Worm (Caenorhabditis elegans) whole organism, L1 larva: ENCODE data around the gene srx-36.
A peak's percentile ranks its signal among the peaks of the same experiment; 100 is the strongest.

Experiments used
- C04F5.9 ChIP-seq: sonication (generic microtip); optimal IDR thresholded peaks from 2 replicates; lab custom pipeline; 2016; ENCODE audit warnings: missing genetic modification characterization, missing compliant biosample characterization
- C34B4.2 ChIP-seq: sonication (generic microtip); optimal IDR thresholded peaks from 2 replicates; lab custom pipeline; 2017; ENCODE audit warnings: mild to moderate bottlenecking, missing genetic modification characterization, missing compliant biosample characterization
- F16B12.6 ChIP-seq: fragments of 150-350 bp; optimal IDR thresholded peaks from 2 replicates; lab custom pipeline; 2014; ENCODE audit warnings: missing biosample characterization, missing genetic modification characterization
- Y116A8C.19 ChIP-seq: sonication (generic microtip); optimal IDR thresholded peaks from 2 replicates; lab custom pipeline; 2016; ENCODE audit warnings: missing compliant biosample characterization, missing genetic modification characterization, borderline replicate concordance
- aha-1 ChIP-seq: fragments of 150-350 bp; optimal IDR thresholded peaks from 2 replicates; lab custom pipeline; 2014; ENCODE audit warnings: missing biosample characterization, missing genetic modification characterization
- aly-2 ChIP-seq: fragments of 150-350 bp; optimal IDR thresholded peaks from 2 replicates; lab custom pipeline; 2014; ENCODE audit warnings: missing biosample characterization, missing genetic modification characterization
- ama-1 ChIP-seq: fragments of 150-350 bp; optimal IDR thresholded peaks from 2 replicates; lab custom pipeline; 2014
- ceh-90 ChIP-seq: sonication (generic microtip); optimal IDR thresholded peaks from 2 replicates; lab custom pipeline; 2016; ENCODE audit warnings: missing genetic modification characterization, missing compliant biosample characterization
- ces-1 ChIP-seq: fragments of 150-350 bp; optimal IDR thresholded peaks from 2 replicates; lab custom pipeline; 2014; ENCODE audit warnings: missing biosample characterization, missing genetic modification reagents, missing genetic modification characterization
- efl-1 ChIP-seq, 4 experiments: fragments of 150-350 bp; optimal IDR thresholded peaks in 3 of 4; peaks in 1 of 4; 1 replicate in 1 of 4; 2 replicates in 3 of 4; lab custom pipeline; 2014; ENCODE audit warnings: missing biosample characterization in 2 of 4, missing genetic modification characterization in 2 of 4, missing genetic modification reagents in 2 of 4
- efl-3 ChIP-seq: fragments of 200-800 bp; sonication (Bioruptor generic); optimal IDR thresholded peaks from 2 replicates; lab custom pipeline; 2018; ENCODE audit warnings: mild to moderate bottlenecking, missing genetic modification characterization, missing compliant biosample characterization
- egl-13 ChIP-seq: sonication (generic microtip); optimal IDR thresholded peaks from 2 replicates; lab custom pipeline; 2016; ENCODE audit warnings: missing genotype, missing genetic modification reagents, missing genetic modification characterization, missing compliant biosample characterization
- egl-27 ChIP-seq, 2 experiments: fragments of 150-350 bp in 1 of 2; sonication (generic microtip); optimal IDR thresholded peaks; 3 replicates each; lab custom pipeline; 2017 to 2018; ENCODE audit warnings: missing biosample characterization in 2 of 2, missing genetic modification characterization in 2 of 2, missing genetic modification reagents in 2 of 2
- elt-2 ChIP-seq: sonication (generic microtip); optimal IDR thresholded peaks from 2 replicates; lab custom pipeline; 2016; ENCODE audit warnings: missing genetic modification characterization, mild to moderate bottlenecking, inconsistent platforms, missing compliant biosample characterization, missing genetic modification reagents
- fos-1 ChIP-seq: fragments of 150-350 bp; optimal IDR thresholded peaks from 2 replicates; lab custom pipeline; 2014; ENCODE audit warnings: missing biosample characterization, missing genetic modification characterization
- grh-1 ChIP-seq: fragments of 200-800 bp; sonication (Bioruptor generic); IDR thresholded peaks from 2 replicates; pipeline ENCODE4 v1.3.6; 2022; ENCODE audit warnings: missing genetic modification reagents, missing genetic modification characterization, missing compliant biosample characterization
- hlh-17 ChIP-seq: fragments of 200-800 bp; sonication (Bioruptor generic); optimal IDR thresholded peaks from 2 replicates; lab custom pipeline; 2018; ENCODE audit warnings: missing genetic modification characterization, mild to moderate bottlenecking, missing compliant biosample characterization, moderate library complexity, borderline replicate concordance
- hpl-2 ChIP-seq: fragments of 150-350 bp; optimal IDR thresholded peaks from 2 replicates; lab custom pipeline; 2014; ENCODE audit warnings: missing biosample characterization, missing genetic modification reagents, missing genetic modification characterization
- irx-1 ChIP-seq: sonication (generic microtip); optimal IDR thresholded peaks from 2 replicates; lab custom pipeline; 2016; ENCODE audit warnings: missing genetic modification characterization, missing compliant biosample characterization
- lin-13 ChIP-seq: fragments of 150-350 bp; optimal IDR thresholded peaks from 2 replicates; lab custom pipeline; 2014; ENCODE audit warnings: missing biosample characterization, missing genetic modification reagents, missing genetic modification characterization
- lin-14 ChIP-seq: fragments of 200-800 bp; sonication (Bioruptor generic); optimal IDR thresholded peaks from 2 replicates; lab custom pipeline; 2018; ENCODE audit warnings: mild to moderate bottlenecking, missing genetic modification characterization, moderate library complexity, missing compliant biosample characterization
- lin-35 ChIP-seq, 2 experiments: fragments of 150-350 bp; optimal IDR thresholded peaks; 2 replicates each; lab custom pipeline; 2014; ENCODE audit warnings: missing biosample characterization in 2 of 2, missing genetic modification characterization in 2 of 2, missing genetic modification reagents in 2 of 2
- lir-3 ChIP-seq: sonication (generic microtip); optimal IDR thresholded peaks from 2 replicates; lab custom pipeline; 2016; ENCODE audit warnings: mild to moderate bottlenecking, missing genetic modification characterization, moderate library complexity, missing compliant biosample characterization; ENCODE audit not compliant: poor library complexity
- lsy-2 ChIP-seq, 2 experiments: fragments of 150-350 bp; optimal IDR thresholded peaks; 2 replicates each; lab custom pipeline; 2014; ENCODE audit warnings: missing biosample characterization in 2 of 2, missing genetic modification characterization in 2 of 2
- mab-9 ChIP-seq: fragments of 200-800 bp; sonication (Bioruptor generic); IDR thresholded peaks from 2 replicates; pipeline ENCODE4 v1.3.6; 2022; ENCODE audit warnings: missing genetic modification reagents, missing genetic modification characterization, missing compliant biosample characterization
- mdl-1 ChIP-seq, 2 experiments: fragments of 150-350 bp; optimal IDR thresholded peaks; 2 replicates each; lab custom pipeline; 2014 to 2017; ENCODE audit warnings: missing biosample characterization in 2 of 2, missing genetic modification characterization in 2 of 2, inconsistent platforms in 1 of 2
- nhr-11 ChIP-seq: fragments of 150-350 bp; optimal IDR thresholded peaks from 2 replicates; lab custom pipeline; 2014; ENCODE audit warnings: missing biosample characterization, missing genetic modification characterization
- nhr-20 ChIP-seq: sonication (generic microtip); optimal IDR thresholded peaks from 2 replicates; lab custom pipeline; 2016; ENCODE audit warnings: mild to moderate bottlenecking, missing genetic modification characterization, missing compliant biosample characterization
- nhr-47 ChIP-seq: sonication (generic microtip); optimal IDR thresholded peaks from 2 replicates; lab custom pipeline; 2016; ENCODE audit warnings: mild to moderate bottlenecking, missing genetic modification characterization, moderate library complexity, missing compliant biosample characterization
- nhr-77 ChIP-seq: fragments of 150-350 bp; optimal IDR thresholded peaks from 2 replicates; lab custom pipeline; 2014; ENCODE audit warnings: missing biosample characterization, missing genetic modification characterization
- nhr-84 ChIP-seq: sonication (generic microtip); optimal IDR thresholded peaks from 2 replicates; lab custom pipeline; 2017; ENCODE audit warnings: missing biosample characterization, missing genetic modification characterization
- nhr-85 ChIP-seq: sonication (generic microtip); peaks from one replicate; lab custom pipeline; 2016; ENCODE audit warnings: missing genetic modification characterization, inconsistent platforms, missing compliant biosample characterization
- nhr-90 ChIP-seq: sonication (generic microtip); optimal IDR thresholded peaks from 2 replicates; lab custom pipeline; 2016; ENCODE audit warnings: mild to moderate bottlenecking, missing genetic modification characterization, missing compliant biosample characterization; ENCODE audit not compliant: poor library complexity
- pax-3 ChIP-seq: fragments of 200-800 bp; sonication (Bioruptor generic); optimal IDR thresholded peaks from 2 replicates; lab custom pipeline; 2018; ENCODE audit warnings: mild to moderate bottlenecking, missing genetic modification characterization, moderate library complexity, missing compliant biosample characterization
- pqm-1 ChIP-seq: sonication (generic microtip); optimal IDR thresholded peaks from 3 replicates; lab custom pipeline; 2017; ENCODE audit warnings: missing biosample characterization, missing genetic modification characterization
- skn-1 ChIP-seq: fragments of 150-350 bp; optimal IDR thresholded peaks from 2 replicates; lab custom pipeline; 2014; ENCODE audit warnings: missing biosample characterization, missing genetic modification characterization
- snpc-4 ChIP-seq: fragments of 150-350 bp; optimal IDR thresholded peaks from 2 replicates; lab custom pipeline; 2014; ENCODE audit warnings: missing biosample characterization, missing genetic modification characterization
- snu-23 ChIP-seq: sonication (generic microtip); optimal IDR thresholded peaks from 2 replicates; lab custom pipeline; 2016; ENCODE audit warnings: missing genetic modification characterization, missing compliant biosample characterization
- tbx-2 ChIP-seq: sonication (generic microtip); optimal IDR thresholded peaks from 2 replicates; lab custom pipeline; 2016; ENCODE audit warnings: missing genetic modification characterization, missing compliant biosample characterization
- unc-130 ChIP-seq: fragments of 150-350 bp; optimal IDR thresholded peaks from 2 replicates; lab custom pipeline; 2017; ENCODE audit warnings: missing biosample characterization, missing genetic modification characterization, inconsistent platforms
- unc-86 ChIP-seq: sonication (generic microtip); optimal IDR thresholded peaks from 2 replicates; lab custom pipeline; 2016; ENCODE audit warnings: missing genetic modification characterization, missing compliant biosample characterization
- unc-98 ChIP-seq: fragments of 200-800 bp; sonication (Bioruptor generic); IDR thresholded peaks from 2 replicates; pipeline ENCODE4 v1.3.6; 2022; ENCODE audit warnings: missing genetic modification characterization, missing compliant biosample characterization
- vab-15 ChIP-seq: sonication (generic microtip); optimal IDR thresholded peaks from 2 replicates; lab custom pipeline; 2017; ENCODE audit warnings: missing genotype, mild to moderate bottlenecking, missing genetic modification characterization, missing compliant biosample characterization
- zag-1 ChIP-seq: fragments of 150-350 bp; optimal IDR thresholded peaks from 2 replicates; lab custom pipeline; 2014; ENCODE audit warnings: missing biosample characterization, missing genetic modification characterization
- zip-4 ChIP-seq: fragments of 200-800 bp; sonication (Bioruptor generic); optimal IDR thresholded peaks from 2 replicates; lab custom pipeline; 2018; ENCODE audit warnings: mild to moderate bottlenecking, missing genetic modification characterization, moderate library complexity, missing compliant biosample characterization

The srx-36 gene

DNA sequence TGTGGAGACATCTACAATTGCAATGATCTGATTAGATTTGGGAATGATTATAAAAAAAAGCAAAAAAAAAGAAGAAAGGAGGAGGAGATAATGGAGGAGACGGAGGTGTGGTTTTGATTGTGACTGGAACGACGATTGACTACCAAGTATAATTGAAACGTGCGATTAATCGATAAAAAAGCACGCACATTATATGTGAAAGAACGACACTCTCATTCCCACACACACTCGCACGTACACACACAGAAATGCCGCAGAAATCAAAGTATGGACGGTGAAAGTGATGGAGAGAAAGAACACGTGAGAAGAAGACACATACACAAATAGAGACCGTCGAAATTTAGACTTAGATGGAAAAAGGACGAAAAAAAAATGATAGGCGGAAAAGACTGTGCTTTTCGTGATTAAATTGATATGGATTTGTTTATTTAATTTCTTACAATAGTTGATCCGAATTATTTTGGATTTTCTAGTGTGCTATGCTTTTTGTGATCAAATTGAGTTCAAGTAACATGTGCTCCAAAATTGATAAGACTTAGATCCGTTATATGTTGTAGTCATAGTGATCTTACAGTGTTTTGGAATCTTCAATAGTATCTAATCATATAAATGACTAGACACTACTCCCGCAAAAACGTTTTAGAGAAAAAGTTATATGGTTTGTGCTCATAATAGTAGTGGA is 37.0 kb downstream of the srx-36 start, which contains the start of gene nhr-135 (continued):
- no peak for TF ChIP-seq zag-1
- no peak for TF ChIP-seq egl-27 (tag; optimal IDR thresholded peaks at IDR 0.05; lab: Kevin White, UChicago)
- no peak for TF ChIP-seq skn-1 (tag; lab: Kevin White, UChicago)
- TF ChIP-seq egl-13, result no peak
- TF ChIP-seq efl-1 (optimal IDR thresholded peaks at IDR 0.05; lab: Kevin White, UChicago), result peak in 1 of 2 experiments; percentile 30
- peak; percentile 24 to 40 for TF ChIP-seq efl-1 (GFP tag; optimal IDR thresholded peaks at IDR 0.05 in 1 of 2; lab: Kevin White, UChicago)
- TF ChIP-seq aly-2 (tag; lab: Kevin White, UChicago), result no peak
- TF ChIP-seq snpc-4 (tag; lab: Kevin White, UChicago), result no peak
- no peak for TF ChIP-seq F16B12.6 (tag; lab: Kevin White, UChicago)
- TF ChIP-seq Y116A8C.19 (tag; lab: Kevin White, UChicago), result no peak
- no peak for TF ChIP-seq efl-3 (GFP tag; lab: Kevin White, UChicago)
- no peak for TF ChIP-seq C34B4.2 (tag; lab: Kevin White, UChicago)
- TF ChIP-seq lsy-2 (tag; optimal IDR thresholded peaks at IDR 0.05; lab: Kevin White, UChicago), result peak in 1 of 2 experiments; percentile 50
- TF ChIP-seq fos-1, result no peak
- TF ChIP-seq zip-4 (GFP tag; lab: Kevin White, UChicago), result no peak
- TF ChIP-seq pqm-1 (tag; lab: Kevin White, UChicago), result no peak
- TF ChIP-seq C04F5.9, result no peak
- TF ChIP-seq lin-13 (GFP tag; lab: Kevin White, UChicago), result no peak
- peak; percentile 81 for TF ChIP-seq elt-2 (tag; lab: Kevin White, UChicago)
- TF ChIP-seq lir-3 (tag; lab: Kevin White, UChicago), result no peak
- no peak for TF ChIP-seq hpl-2 (GFP tag; lab: Kevin White, UChicago)
- TF ChIP-seq vab-15 (tag; lab: Kevin White, UChicago), result no peak
- TF ChIP-seq pax-3 (tag; lab: Kevin White, UChicago), result no peak
- no peak for TF ChIP-seq irx-1
- peak in 1 of 2 experiments; percentile 77 for TF ChIP-seq lin-35 (GFP tag; optimal IDR thresholded peaks at IDR 0.05; lab: Kevin White, UChicago)
- no peak for TF ChIP-seq ceh-90 (tag; lab: Kevin White, UChicago)
- peak; percentile 57 for TF ChIP-seq nhr-85 (tag; lab: Kevin White, UChicago)
- no peak for TF ChIP-seq nhr-11 (tag; lab: Kevin White, UChicago)
- peak; percentile 56 for TF ChIP-seq unc-130 (tag; lab: Kevin White, UChicago)
- TF ChIP-seq mab-9, result no peak
- TF ChIP-seq nhr-77 (tag; lab: Kevin White, UChicago), result peak; percentile 43
- no peak for TF ChIP-seq unc-86
- no peak for TF ChIP-seq nhr-84 (tag; lab: Kevin White, UChicago)

DNA sequence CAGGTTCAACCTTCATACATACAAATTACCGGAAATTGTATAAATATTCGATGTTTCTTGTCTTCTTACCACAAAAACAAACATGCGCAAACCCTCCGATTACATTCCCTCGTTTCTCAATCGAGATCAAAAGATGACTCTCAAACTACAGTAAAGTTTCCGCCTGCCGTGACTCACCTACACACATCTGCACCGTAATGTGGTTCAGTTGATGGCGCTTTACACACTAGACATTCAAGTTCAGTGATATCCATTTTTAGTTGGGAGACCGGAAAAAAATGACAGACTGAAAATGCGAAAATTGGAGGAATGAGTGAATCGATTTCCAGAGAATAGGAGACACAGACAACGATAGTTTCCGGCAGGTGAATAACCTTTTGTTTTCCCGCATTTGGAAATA is 39.6 kb downstream of the srx-36 start, which contains the start of gene nhr-286:
nhr-286 (minus strand) TSS at position 324 of the 400 bp plus-strand sequence.
- peak; percentile 50 for TF ChIP-seq nhr-85 (tag; lab: Kevin White, UChicago)
- TF ChIP-seq lin-14 (GFP tag; lab: Kevin White, UChicago), result no peak
- TF ChIP-seq ama-1 (lab: Kevin White, UChicago), result peak; percentile 39
- TF ChIP-seq nhr-20 (tag; lab: Kevin White, UChicago), result peak; percentile 51

DNA sequence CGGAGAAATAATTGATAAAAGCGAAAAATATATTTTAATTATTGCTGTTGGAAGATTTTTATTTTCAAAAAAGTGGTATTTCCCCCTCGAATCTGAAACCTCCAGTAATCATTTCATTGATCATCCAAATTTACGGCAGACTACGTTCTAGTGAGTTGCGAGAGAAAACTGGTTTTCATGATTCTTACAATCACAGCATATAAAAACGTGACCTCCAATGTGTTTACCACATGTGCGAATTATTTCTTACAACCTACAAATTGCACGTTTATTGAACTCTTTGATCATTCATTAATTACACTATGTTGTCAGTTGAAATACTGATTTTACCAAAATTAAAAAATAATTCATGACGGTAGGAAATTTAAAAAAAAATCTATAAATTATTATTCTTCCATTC is 41.7 kb downstream of the srx-36 start:
- TF ChIP-seq ces-1 (GFP tag; lab: Kevin White, UChicago) (no peak), efl-3 (GFP tag; lab: Kevin White, UChicago) (no peak), irx-1 (peak; percentile 5), Y116A8C.19 (tag; lab: Kevin White, UChicago) (no peak), efl-1 (optimal IDR thresholded peaks at IDR 0.05; lab: Kevin White, UChicago) (peak in 1 of 2 experiments; percentile 40), efl-1 (GFP tag; optimal IDR thresholded peaks at IDR 0.05 in 1 of 2; lab: Kevin White, UChicago) (peak; percentile 10 to 94), unc-98 (GFP tag; lab: Robert Waterston, UW) (no peak), mdl-1 (tag; optimal IDR thresholded peaks at IDR 0.05; lab: Kevin White, UChicago) (peak in 1 of 2 experiments; percentile 72), nhr-90 (tag; lab: Kevin White, UChicago) (peak; percentile 65), lir-3 (tag; lab: Kevin White, UChicago) (peak; percentile 44), ceh-90 (tag; lab: Kevin White, UChicago) (no peak), vab-15 (tag; lab: Kevin White, UChicago) (peak; percentile 61), unc-130 (tag; lab: Kevin White, UChicago) (peak; percentile 16), zag-1 (no peak), lsy-2 (tag; optimal IDR thresholded peaks at IDR 0.05; lab: Kevin White, UChicago) (peak; percentile 36 to 53), hlh-17 (no peak), grh-1 (GFP tag; lab: Robert Waterston, UW) (peak; percentile 91), snu-23 (peak; percentile 73), nhr-85 (tag; lab: Kevin White, UChicago) (peak; percentile 97), egl-27 (tag; optimal IDR thresholded peaks at IDR 0.05; lab: Kevin White, UChicago) (no peak), tbx-2 (peak; percentile 67), aha-1 (tag; lab: Kevin White, UChicago) (no peak), nhr-47 (tag; lab: Kevin White, UChicago) (peak; percentile 27), fos-1 (no peak), lin-35 (GFP tag; optimal IDR thresholded peaks at IDR 0.05; lab: Kevin White, UChicago) (peak in 1 of 2 experiments; percentile 81)
